Worm (Caenorhabditis elegans) whole organism, L3 larva: Measurements from ENCODE around the gene rib-2.
A peak's percentile ranks its signal among the peaks of the same experiment; 100 is the strongest.

Experiments used
- R02D3.7 ChIP-seq: fragments of 150-350 bp; optimal IDR thresholded peaks from 2 replicates; lab custom pipeline; 2014; ENCODE audit warnings: missing biosample characterization, missing genetic modification characterization
- aly-2 ChIP-seq: fragments of 150-350 bp; optimal IDR thresholded peaks from 2 replicates; lab custom pipeline; 2014; ENCODE audit warnings: missing biosample characterization, missing genetic modification characterization
- ama-1 ChIP-seq: fragments of 150-350 bp; optimal IDR thresholded peaks from 2 replicates; lab custom pipeline; 2018
- ceh-16 ChIP-seq: sonication (generic microtip); optimal IDR thresholded peaks from 2 replicates; lab custom pipeline; 2017; ENCODE audit warnings: missing biosample characterization, missing genetic modification characterization
- ceh-28 ChIP-seq: fragments of 150-350 bp; optimal IDR thresholded peaks from 2 replicates; lab custom pipeline; 2014; ENCODE audit warnings: missing biosample characterization, missing genetic modification reagents, missing genetic modification characterization
- ceh-82 ChIP-seq: fragments of 150-350 bp; optimal IDR thresholded peaks from 2 replicates; lab custom pipeline; 2014; ENCODE audit warnings: missing biosample characterization, missing genetic modification characterization
- ceh-9 ChIP-seq: sonication (generic microtip); optimal IDR thresholded peaks from 2 replicates; lab custom pipeline; 2018; ENCODE audit warnings: missing biosample characterization, missing genetic modification characterization
- daf-12 ChIP-seq: fragments of 150-350 bp; optimal IDR thresholded peaks from 2 replicates; lab custom pipeline; 2014; ENCODE audit warnings: missing biosample characterization, missing genetic modification reagents, missing genetic modification characterization
- egl-27 ChIP-seq: sonication (generic microtip); optimal IDR thresholded peaks from 4 replicates; lab custom pipeline; 2017; ENCODE audit warnings: missing biosample characterization, missing genetic modification reagents, missing genetic modification characterization
- egl-5 ChIP-seq: fragments of 150-350 bp; optimal IDR thresholded peaks from 2 replicates; lab custom pipeline; 2017; ENCODE audit warnings: missing biosample characterization, missing genetic modification reagents, missing genetic modification characterization, inconsistent platforms
- elt-2 ChIP-seq: sonication (generic microtip); optimal IDR thresholded peaks from 2 replicates; lab custom pipeline; 2016; ENCODE audit warnings: missing genetic modification reagents, mild to moderate bottlenecking, missing genetic modification characterization, missing compliant biosample characterization
- eor-1 ChIP-seq, 2 experiments: fragments of 150-350 bp; optimal IDR thresholded peaks; 2 replicates each; lab custom pipeline; 2014 to 2018; ENCODE audit warnings: missing biosample characterization in 2 of 2, missing genetic modification characterization in 2 of 2
- fos-1 ChIP-seq: fragments of 150-350 bp; optimal IDR thresholded peaks from 2 replicates; lab custom pipeline; 2014; ENCODE audit warnings: missing biosample characterization, missing genetic modification characterization
- hmg-11 ChIP-seq: sonication (generic microtip); optimal IDR thresholded peaks from 2 replicates; lab custom pipeline; 2016; ENCODE audit warnings: missing genetic modification characterization, missing compliant biosample characterization
- jun-1 ChIP-seq: fragments of 150-350 bp; optimal IDR thresholded peaks from 2 replicates; lab custom pipeline; 2014; ENCODE audit warnings: missing biosample characterization, missing genetic modification reagents, missing genetic modification characterization
- lin-15B ChIP-seq: fragments of 150-350 bp; optimal IDR thresholded peaks from 2 replicates; lab custom pipeline; 2014; ENCODE audit warnings: missing biosample characterization, missing genetic modification characterization
- lin-39 ChIP-seq: fragments of 150-350 bp; optimal IDR thresholded peaks from 2 replicates; lab custom pipeline; 2018; ENCODE audit warnings: missing biosample characterization, missing genetic modification reagents, missing genetic modification characterization
- lsy-12 ChIP-seq: sonication (generic microtip); optimal IDR thresholded peaks from 2 replicates; lab custom pipeline; 2016; ENCODE audit warnings: mild to moderate bottlenecking, missing genetic modification characterization, missing compliant biosample characterization
- mdl-1 ChIP-seq: fragments of 150-350 bp; optimal IDR thresholded peaks from 2 replicates; lab custom pipeline; 2014; ENCODE audit warnings: missing biosample characterization, missing genetic modification characterization
- mml-1 ChIP-seq: fragments of 150-350 bp; sonication (generic microtip); optimal IDR thresholded peaks from 3 replicates; lab custom pipeline; 2014; ENCODE audit warnings: missing biosample characterization, missing genetic modification characterization
- nfya-1 ChIP-seq: sonication (generic microtip); optimal IDR thresholded peaks from 2 replicates; lab custom pipeline; 2017; ENCODE audit warnings: missing genetic modification characterization, mild to moderate bottlenecking, missing compliant biosample characterization, antibody characterized with exemption, moderate library complexity; ENCODE audit not compliant: insufficient read depth
- nhr-11 ChIP-seq: fragments of 150-350 bp; optimal IDR thresholded peaks from 2 replicates; lab custom pipeline; 2014; ENCODE audit warnings: missing biosample characterization, missing genetic modification characterization
- nhr-12 ChIP-seq: fragments of 150-350 bp; optimal IDR thresholded peaks from 2 replicates; lab custom pipeline; 2014; ENCODE audit warnings: missing biosample characterization, missing genetic modification characterization
- nhr-23 ChIP-seq: fragments of 150-350 bp; optimal IDR thresholded peaks from 2 replicates; lab custom pipeline; 2014; ENCODE audit warnings: missing biosample characterization, missing genetic modification reagents, missing genetic modification characterization
- nhr-237 ChIP-seq: fragments of 150-350 bp; optimal IDR thresholded peaks from 2 replicates; lab custom pipeline; 2014; ENCODE audit warnings: missing biosample characterization, missing genetic modification characterization
- nhr-25 ChIP-seq: sonication (generic microtip); optimal IDR thresholded peaks from 2 replicates; lab custom pipeline; 2017; ENCODE audit warnings: missing biosample characterization, missing genetic modification characterization
- nhr-28 ChIP-seq: fragments of 150-350 bp; optimal IDR thresholded peaks from 2 replicates; lab custom pipeline; 2014; ENCODE audit warnings: missing biosample characterization, missing genetic modification characterization
- nhr-43 ChIP-seq: sonication (generic microtip); optimal IDR thresholded peaks from 2 replicates; lab custom pipeline; 2016; ENCODE audit warnings: mild to moderate bottlenecking, missing genetic modification characterization, missing compliant biosample characterization; ENCODE audit not compliant: poor library complexity, severe bottlenecking
- nhr-67 ChIP-seq: fragments of 150-350 bp; optimal IDR thresholded peaks from 2 replicates; lab custom pipeline; 2014; ENCODE audit warnings: missing biosample characterization, missing genetic modification characterization
- nhr-76 ChIP-seq: fragments of 150-350 bp; sonication (generic microtip); optimal IDR thresholded peaks from 5 replicates; lab custom pipeline; 2014; ENCODE audit warnings: missing biosample characterization, missing genetic modification characterization
- pha-4 ChIP-seq: fragments of 150-350 bp; optimal IDR thresholded peaks from 2 replicates; lab custom pipeline; 2014; ENCODE audit warnings: missing biosample characterization, missing genetic modification reagents, missing genetic modification characterization
- pqm-1 ChIP-seq: fragments of 150-350 bp; optimal IDR thresholded peaks from 2 replicates; lab custom pipeline; 2017; ENCODE audit warnings: missing biosample characterization, missing genetic modification characterization, inconsistent platforms
- sea-2 ChIP-seq: fragments of 150-350 bp; sonication (generic microtip); optimal IDR thresholded peaks from 4 replicates; lab custom pipeline; 2014; ENCODE audit warnings: missing biosample characterization, missing genetic modification reagents, missing genetic modification characterization
- skn-1 ChIP-seq: fragments of 150-350 bp; optimal IDR thresholded peaks from 2 replicates; lab custom pipeline; 2014; ENCODE audit warnings: missing biosample characterization, missing genetic modification characterization
- snpc-4 ChIP-seq: fragments of 150-350 bp; optimal IDR thresholded peaks from 2 replicates; lab custom pipeline; 2014; ENCODE audit warnings: missing biosample characterization, missing genetic modification characterization
- tbx-2 ChIP-seq: sonication (generic microtip); optimal IDR thresholded peaks from 2 replicates; lab custom pipeline; 2016; ENCODE audit warnings: mild to moderate bottlenecking, missing genetic modification characterization, missing compliant biosample characterization
- unc-39 ChIP-seq: sonication (generic microtip); optimal IDR thresholded peaks from 4 replicates; lab custom pipeline; 2017; ENCODE audit warnings: missing biosample characterization, missing genetic modification characterization
- unc-62 ChIP-seq: fragments of 150-350 bp; sonication (generic microtip); optimal IDR thresholded peaks from 4 replicates; lab custom pipeline; 2014; ENCODE audit warnings: missing biosample characterization, missing genetic modification reagents, missing genetic modification characterization

rib-2 gene

DNA sequence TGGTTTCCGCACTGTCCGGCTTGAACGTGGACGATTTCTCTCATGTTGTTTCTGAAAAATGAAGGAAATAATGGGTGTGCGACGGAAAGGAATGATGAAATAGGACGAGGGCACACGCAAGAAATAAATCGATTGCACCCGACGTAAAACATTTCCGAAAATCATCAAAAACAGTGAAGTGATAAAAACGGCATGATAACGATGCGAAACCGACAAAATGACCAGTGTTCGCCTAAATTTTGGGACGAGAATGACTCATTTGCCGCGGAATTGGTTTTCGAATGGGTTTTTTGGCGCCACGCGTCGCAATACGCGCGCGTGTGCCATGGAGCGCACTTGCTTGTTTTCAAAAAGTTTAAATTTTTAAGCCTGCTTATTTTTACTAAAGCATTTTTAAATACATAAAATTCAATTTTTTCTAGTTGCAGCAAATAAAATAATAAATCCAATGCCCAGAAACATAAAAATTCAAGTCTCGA lies at the start of gene rib-2, which contains the start of gene tbb-1:
Gene rib-2 (plus strand): TSS at position 429 of the 479 bp plus-strand sequence.
Gene tbb-1 (minus strand): TSS at position 51 of the 479 bp plus-strand sequence.
- TF ChIP-seq ceh-82 (no peak), hmg-11 (peak; percentile 77), fos-1 (peak; percentile 98), nhr-11 (tag; lab: Kevin White, UChicago) (no peak), ceh-28 (tag; lab: Kevin White, UChicago) (peak; percentile 73), skn-1 (tag; lab: Kevin White, UChicago) (peak; percentile 43), pha-4 (tag; lab: Kevin White, UChicago) (peak; percentile 86), egl-27 (tag; lab: Kevin White, UChicago) (peak; percentile 38), elt-2 (peak; percentile 97), ama-1 (lab: Kevin White, UChicago) (peak; percentile 38), pqm-1 (tag; lab: Kevin White, UChicago) (peak; percentile 88), lin-15B (tag; lab: Kevin White, UChicago) (peak; percentile 93), nhr-23 (tag; lab: Kevin White, UChicago) (peak; percentile 83), jun-1 (peak; percentile 95), nhr-25 (tag; lab: Kevin White, UChicago) (peak; percentile 78), R02D3.7 (tag; lab: Kevin White, UChicago) (peak; percentile 20), daf-12 (no peak), unc-62 (no peak), egl-5 (tag; lab: Kevin White, UChicago) (peak; percentile 100), lsy-12 (tag; lab: Kevin White, UChicago) (peak; percentile 23), lin-39 (peak; percentile 94), eor-1 (tag; optimal IDR thresholded peaks at IDR 0.05; lab: Kevin White, UChicago) (no peak), nfya-1 (tag; lab: Kevin White, UChicago) (peak; percentile 85), snpc-4 (peak; percentile 84), sea-2 (GFP tag; lab: Kevin White, UChicago) (no peak)

- TF ChIP-seq ceh-16 (tag; lab: Kevin White, UChicago) = no peak
- TF ChIP-seq egl-5 (tag; lab: Kevin White, UChicago) = no peak
- TF ChIP-seq pqm-1 (tag; lab: Kevin White, UChicago) = no peak
- no peak for TF ChIP-seq egl-27 (tag; lab: Kevin White, UChicago)
- no peak for TF ChIP-seq ceh-9 (tag; lab: Kevin White, UChicago)
- no peak for TF ChIP-seq nhr-237
- TF ChIP-seq aly-2 (tag; lab: Kevin White, UChicago) = no peak
- TF ChIP-seq, all 47 proteins: peak for 0
Observed at ce11 chrIII:10694294-10694693, 48.3 kb upstream of the rib-2 start, which contains the start of the genes Y39A1A.18 and fmo-3. Y39A1A.18 (minus strand) TSS chrIII:10694485. fmo-3 (plus strand) TSS chrIII:10694681.

- TF ChIP-seq ceh-16 (tag; lab: Kevin White, UChicago) (no peak), tbx-2 (no peak), nhr-43 (tag; lab: Kevin White, UChicago) (no peak), nhr-67 (tag; lab: Kevin White, UChicago) (no peak), mdl-1 (tag; lab: Kevin White, UChicago) (no peak), eor-1 (tag; optimal IDR thresholded peaks at IDR 0.05; lab: Kevin White, UChicago) (no peak), nhr-237 (no peak), fos-1 (no peak), unc-39 (tag; lab: Kevin White, UChicago) (no peak), ceh-9 (tag; lab: Kevin White, UChicago) (no peak), mml-1 (tag; lab: Kevin White, UChicago) (no peak), aly-2 (tag; lab: Kevin White, UChicago) (no peak), nhr-12 (no peak), elt-2 (no peak), ceh-82 (no peak), egl-5 (tag; lab: Kevin White, UChicago) (no peak), nhr-28 (tag; lab: Kevin White, UChicago) (no peak), egl-27 (tag; lab: Kevin White, UChicago) (no peak), nhr-76 (tag; lab: Kevin White, UChicago) (no peak), skn-1 (tag; lab: Kevin White, UChicago) (no peak)
Observed at ce11 chrIII:10700460-10700859, 42.1 kb upstream of the rib-2 start, which contains the start of gene Y39A1A.20. Y39A1A.20 (minus strand) TSS chrIII:10700560.
